Worm (Caenorhabditis elegans) whole organism, young adult: Measurements from ENCODE around the gene Y51H7C.1.

Experiments
- D2030.7 ChIP-seq: fragments of 200-800 bp; sonication (Bioruptor generic); IDR thresholded peaks from 2 replicates; pipeline ENCODE4 v1.3.6; 2022; ENCODE audit warnings: missing genetic modification reagents, missing genetic modification characterization, missing compliant biosample characterization
- F33H1.4 ChIP-seq: fragments of 200-800 bp; sonication (Bioruptor generic); IDR thresholded peaks from 2 replicates; pipeline ENCODE4 v1.3.6; 2022; ENCODE audit warnings: missing genetic modification reagents, missing genetic modification characterization, missing compliant biosample characterization
- F55B11.4 ChIP-seq: sonication (generic microtip); optimal IDR thresholded peaks from 2 replicates; lab custom pipeline; 2016; ENCODE audit warnings: missing compliant biosample characterization, missing genetic modification characterization, borderline replicate concordance; ENCODE audit not compliant: insufficient read depth
- F57C9.4 ChIP-seq: sonication (generic microtip); optimal IDR thresholded peaks from 2 replicates; lab custom pipeline; 2017; ENCODE audit warnings: mild to moderate bottlenecking, missing genetic modification characterization, missing compliant biosample characterization
- K12H6.12 ChIP-seq: fragments of 200-800 bp; sonication (Bioruptor generic); optimal IDR thresholded peaks from 2 replicates; lab custom pipeline; 2018; ENCODE audit warnings: mild to moderate bottlenecking, missing genetic modification characterization, missing compliant biosample characterization
- Y53F4B.3 ChIP-seq: fragments of 200-800 bp; sonication (Bioruptor generic); IDR thresholded peaks from 2 replicates; pipeline ENCODE4 v1.3.6; 2022; ENCODE audit warnings: missing genetic modification reagents, missing genetic modification characterization, missing compliant biosample characterization
- Y79H2A.3 ChIP-seq: fragments of 200-800 bp; sonication (Bioruptor generic); conservative IDR thresholded peaks from 2 replicates; pipeline ENCODE4 v1.3.6; 2022; ENCODE audit warnings: missing genetic modification reagents, missing genetic modification characterization, missing compliant biosample characterization
- akir-1 ChIP-seq: fragments of 200-800 bp; sonication (Bioruptor generic); optimal IDR thresholded peaks from 2 replicates; lab custom pipeline; 2018; ENCODE audit warnings: mild to moderate bottlenecking, missing genetic modification characterization, moderate library complexity, missing compliant biosample characterization
- aptf-3 ChIP-seq: fragments of 200-800 bp; sonication (Bioruptor generic); IDR thresholded peaks from 2 replicates; pipeline ENCODE4 v1.3.6; 2022; ENCODE audit warnings: missing genetic modification characterization, missing compliant biosample characterization
- athp-1 ChIP-seq: sonication (generic microtip); optimal IDR thresholded peaks from 2 replicates; lab custom pipeline; 2017; ENCODE audit warnings: mild to moderate bottlenecking, missing genetic modification characterization, missing compliant biosample characterization
- attf-3 ChIP-seq: fragments of 200-800 bp; sonication (Bioruptor generic); conservative IDR thresholded peaks from 2 replicates; pipeline ENCODE4 v1.3.6; 2022; ENCODE audit warnings: missing genetic modification reagents, missing genetic modification characterization, missing compliant biosample characterization
- bed-1 ChIP-seq: fragments of 200-800 bp; sonication (Bioruptor generic); IDR thresholded peaks from 2 replicates; pipeline ENCODE4 v1.3.6; 2022; ENCODE audit warnings: missing genetic modification reagents, missing genetic modification characterization, missing compliant biosample characterization
- ceh-91 ChIP-seq: fragments of 200-800 bp; sonication (Bioruptor generic); IDR thresholded peaks from 2 replicates; pipeline ENCODE4 v1.3.6; 2022; ENCODE audit warnings: missing genetic modification reagents, missing genetic modification characterization, missing compliant biosample characterization
- dpl-1 ChIP-seq: fragments of 150-350 bp; optimal IDR thresholded peaks from 2 replicates; lab custom pipeline; 2014; ENCODE audit warnings: missing biosample characterization, missing genetic modification reagents, missing genetic modification characterization
- efl-1 ChIP-seq: fragments of 150-350 bp; optimal IDR thresholded peaks from 2 replicates; lab custom pipeline; 2014; ENCODE audit warnings: missing biosample characterization, missing genetic modification reagents, missing genetic modification characterization
- egl-18 ChIP-seq: fragments of 200-800 bp; sonication (Bioruptor generic); IDR thresholded peaks from 2 replicates; pipeline ENCODE4 v1.3.6; 2022; ENCODE audit warnings: missing genetic modification reagents, missing genetic modification characterization, missing compliant biosample characterization
- fkh-3 ChIP-seq: sonication (generic microtip); optimal IDR thresholded peaks from 2 replicates; lab custom pipeline; 2016; ENCODE audit warnings: mild to moderate bottlenecking, missing genetic modification characterization, missing compliant biosample characterization
- him-1 ChIP-seq: sonication (generic microtip); optimal IDR thresholded peaks from 2 replicates; lab custom pipeline; 2016; ENCODE audit warnings: missing genotype, missing genetic modification reagents, missing genetic modification characterization, missing compliant biosample characterization
- hmg-1.2 ChIP-seq: fragments of 200-800 bp; sonication (Bioruptor generic); IDR thresholded peaks from 2 replicates; pipeline ENCODE4 v1.3.6; 2022; ENCODE audit warnings: missing genetic modification reagents, missing genetic modification characterization, missing compliant biosample characterization
- lin-54 ChIP-seq: fragments of 200-800 bp; sonication (Bioruptor generic); optimal IDR thresholded peaks from 2 replicates; lab custom pipeline; 2018; ENCODE audit warnings: mild to moderate bottlenecking, missing genetic modification characterization, missing compliant biosample characterization
- lsl-1 ChIP-seq: fragments of 200-800 bp; sonication (Bioruptor generic); optimal IDR thresholded peaks from 2 replicates; lab custom pipeline; 2018; ENCODE audit warnings: mild to moderate bottlenecking, missing genetic modification characterization, moderate library complexity, missing compliant biosample characterization
- madf-6 ChIP-seq: fragments of 200-800 bp; sonication (Bioruptor generic); IDR thresholded peaks from 2 replicates; pipeline ENCODE4 v1.3.6; 2022; ENCODE audit warnings: missing genetic modification reagents, missing genetic modification characterization, missing compliant biosample characterization
- madf-8 ChIP-seq: fragments of 200-800 bp; sonication (Bioruptor generic); conservative IDR thresholded peaks from 2 replicates; pipeline ENCODE4 v1.3.6; 2022; ENCODE audit warnings: missing genetic modification reagents, missing genetic modification characterization, missing compliant biosample characterization
- mcd-1 ChIP-seq: fragments of 200-800 bp; sonication (Bioruptor generic); IDR thresholded peaks from 2 replicates; pipeline ENCODE4 v1.3.6; 2022; ENCODE audit warnings: missing genetic modification reagents, missing genetic modification characterization, missing compliant biosample characterization
- mel-28 ChIP-seq: sonication (generic microtip); optimal IDR thresholded peaks from 2 replicates; lab custom pipeline; 2016; ENCODE audit warnings: borderline replicate concordance, mild to moderate bottlenecking, missing genetic modification characterization, missing compliant biosample characterization
- mxl-1 ChIP-seq: sonication (generic microtip); optimal IDR thresholded peaks from 2 replicates; lab custom pipeline; 2016; ENCODE audit warnings: missing genetic modification characterization, missing compliant biosample characterization
- nfya-1 ChIP-seq: sonication (generic microtip); optimal IDR thresholded peaks from 2 replicates; lab custom pipeline; 2017; ENCODE audit warnings: antibody characterized with exemption, missing compliant biosample characterization, missing genetic modification characterization, borderline replicate concordance; ENCODE audit not compliant: insufficient read depth
- rcor-1 ChIP-seq: fragments of 200-800 bp; sonication (Bioruptor generic); IDR thresholded peaks from 2 replicates; pipeline ENCODE4 v1.3.6; 2022; ENCODE audit warnings: missing genetic modification reagents, missing genetic modification characterization, missing compliant biosample characterization
- repo-1 ChIP-seq: sonication (generic microtip); optimal IDR thresholded peaks from 2 replicates; lab custom pipeline; 2017; ENCODE audit warnings: mild to moderate bottlenecking, missing genetic modification characterization, missing compliant biosample characterization
- snpc-1.1 ChIP-seq: sonication (generic microtip); optimal IDR thresholded peaks from 2 replicates; lab custom pipeline; 2017; ENCODE audit warnings: missing genetic modification characterization, mild to moderate bottlenecking, missing compliant biosample characterization, antibody characterized with exemption, moderate library complexity, missing genotype, missing genetic modification reagents; ENCODE audit not compliant: insufficient read depth
- snpc-3.4 ChIP-seq: sonication (generic microtip); optimal IDR thresholded peaks from 2 replicates; lab custom pipeline; 2017; ENCODE audit warnings: missing genetic modification characterization, mild to moderate bottlenecking, missing compliant biosample characterization, antibody characterized with exemption, moderate library complexity, missing genotype, missing genetic modification reagents
- tbx-9 ChIP-seq: sonication (generic microtip); optimal IDR thresholded peaks from 2 replicates; lab custom pipeline; 2016; ENCODE audit warnings: borderline replicate concordance, missing genetic modification characterization, inconsistent platforms, missing compliant biosample characterization
- unc-130 ChIP-seq: sonication (generic microtip); optimal IDR thresholded peaks from 2 replicates; lab custom pipeline; 2016; ENCODE audit warnings: missing genetic modification reagents, missing genetic modification characterization, missing compliant biosample characterization
- unc-62 ChIP-seq: fragments of 150-350 bp; optimal IDR thresholded peaks from 2 replicates; lab custom pipeline; 2014; ENCODE audit warnings: missing biosample characterization, missing genetic modification reagents, missing genetic modification characterization
- xnd-1 ChIP-seq: sonication (generic microtip); optimal IDR thresholded peaks from 2 replicates; lab custom pipeline; 2016; ENCODE audit warnings: missing genotype, missing genetic modification reagents, missing genetic modification characterization, missing compliant biosample characterization
- zfh-2 ChIP-seq: fragments of 200-800 bp; sonication (Bioruptor generic); conservative IDR thresholded peaks from 2 replicates; pipeline ENCODE4 v1.3.6; 2022; ENCODE audit warnings: missing genetic modification reagents, missing genetic modification characterization, missing compliant biosample characterization
- ztf-18 ChIP-seq: sonication (generic microtip); optimal IDR thresholded peaks from 2 replicates; lab custom pipeline; 2016; ENCODE audit warnings: missing genotype, mild to moderate bottlenecking, missing genetic modification characterization, missing compliant biosample characterization
- ztf-26 ChIP-seq: sonication (generic microtip); optimal IDR thresholded peaks from 2 replicates; lab custom pipeline; 2017; ENCODE audit warnings: missing genetic modification characterization, missing compliant biosample characterization
- ztf-28 ChIP-seq: fragments of 200-800 bp; sonication (Bioruptor generic); IDR thresholded peaks from 2 replicates; pipeline ENCODE4 v1.3.6; 2022; ENCODE audit warnings: missing genetic modification reagents, missing genetic modification characterization, missing compliant biosample characterization
- ztf-3 ChIP-seq: fragments of 200-800 bp; sonication (Bioruptor generic); optimal IDR thresholded peaks from 2 replicates; lab custom pipeline; 2018; ENCODE audit warnings: mild to moderate bottlenecking, missing genetic modification characterization, missing compliant biosample characterization
- ztf-6 ChIP-seq: fragments of 200-800 bp; sonication (Bioruptor generic); IDR thresholded peaks from 2 replicates; pipeline ENCODE4 v1.3.6; 2022; ENCODE audit warnings: missing genetic modification reagents, missing genetic modification characterization, missing compliant biosample characterization

Y51H7C.1 gene

DNA sequence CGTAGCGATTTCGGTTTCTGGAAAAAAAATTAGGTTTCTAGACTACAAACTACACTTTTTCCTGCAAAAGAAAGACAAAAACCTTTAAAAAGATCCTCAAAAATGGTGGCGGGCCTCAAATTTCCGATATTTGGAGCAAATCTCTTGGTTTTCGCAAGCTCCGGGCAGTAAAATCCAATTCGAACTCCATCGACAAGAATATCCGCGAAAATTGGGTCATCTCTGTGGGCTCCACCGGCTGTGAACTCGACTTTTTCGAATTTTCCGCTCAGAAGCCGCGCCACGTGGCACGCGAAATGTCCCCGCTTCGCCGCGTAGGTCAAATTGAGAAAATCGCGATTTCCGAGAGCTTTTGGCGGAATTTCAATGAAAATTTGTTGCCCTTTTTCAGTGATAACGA, 30.8 kb upstream of the Y51H7C.1 start:
- TF ChIP-seq zfh-2 (GFP tag; lab: Robert Waterston, UW) (peak; percentile 45), repo-1 (no peak)

DNA sequence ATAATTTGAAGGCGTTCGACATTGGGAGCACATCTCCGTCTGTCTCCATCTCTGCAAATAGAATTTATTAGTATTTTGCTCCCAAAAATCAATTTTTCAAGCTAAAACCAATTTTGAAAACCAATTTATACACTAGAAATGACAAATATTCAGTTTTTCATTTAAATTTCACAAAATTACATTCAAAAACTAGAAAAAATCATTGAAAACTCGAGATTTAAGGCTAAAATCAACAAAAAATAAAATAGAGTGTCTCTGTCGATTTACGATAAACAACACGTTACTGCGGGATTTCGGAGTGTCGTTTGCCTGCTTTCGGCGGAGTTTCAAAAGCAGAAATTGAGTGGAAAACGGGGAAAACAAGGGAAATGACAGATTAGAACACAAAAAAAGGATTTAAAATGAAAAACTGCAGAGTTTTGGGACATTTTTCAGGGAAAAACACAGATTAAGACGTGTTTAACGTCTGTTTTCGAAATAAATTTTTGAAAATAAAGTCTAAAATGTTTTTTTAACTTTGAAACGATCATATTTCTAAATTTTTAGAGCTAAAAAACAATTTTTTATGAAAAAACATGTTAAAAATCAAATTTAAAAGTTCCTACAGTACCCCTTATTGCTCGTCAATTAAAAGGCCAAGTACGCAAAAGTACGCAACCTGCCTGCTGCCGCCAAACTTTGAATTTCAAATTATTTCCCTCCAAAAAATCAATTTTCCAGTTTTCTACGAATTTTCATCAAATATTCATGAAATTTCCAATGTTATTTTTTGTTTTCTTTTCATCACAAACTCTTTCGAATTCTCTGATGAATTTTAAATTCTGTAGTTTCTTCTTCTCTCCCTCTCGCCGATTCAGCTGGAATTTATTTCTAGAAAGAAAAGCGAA, 29.8 kb upstream of the Y51H7C.1 start, which contains the start of gene nol-6:
nol-6 (minus strand) TSS at position 51 of the 887 bp plus-strand sequence.
- TF ChIP-seq F33H1.4 (GFP tag; lab: Robert Waterston, UW) (peak; percentile 20; the same call in 1 of the 2 replicates), D2030.7 (GFP tag; lab: Robert Waterston, UW) (peak; percentile 74), lin-54 (GFP tag; lab: Kevin White, UChicago) (peak; percentile 30), efl-1 (GFP tag; lab: Kevin White, UChicago) (peak; percentile 87), athp-1 (no peak), lsl-1 (GFP tag; lab: Kevin White, UChicago) (peak; percentile 76), madf-8 (GFP tag; lab: Robert Waterston, UW) (peak; percentile 70), repo-1 (no peak), snpc-3.4 (tag; lab: Kevin White, UChicago) (peak; percentile 35), him-1 (tag; lab: Kevin White, UChicago) (no peak), ceh-91 (GFP tag; lab: Robert Waterston, UW) (peak; percentile 42; the same call in 1 of the 2 replicates), madf-6 (GFP tag; lab: Robert Waterston, UW) (peak; percentile 86), ztf-6 (GFP tag; lab: Robert Waterston, UW) (no peak), K12H6.12 (tag; lab: Kevin White, UChicago) (no peak), egl-18 (GFP tag; lab: Robert Waterston, UW) (no peak), mcd-1 (GFP tag; lab: Robert Waterston, UW) (no peak), snpc-1.1 (no peak), rcor-1 (GFP tag; lab: Robert Waterston, UW) (no peak), ztf-18 (tag; lab: Kevin White, UChicago) (no peak), xnd-1 (tag; lab: Kevin White, UChicago) (peak; percentile 37), hmg-1.2 (GFP tag; lab: Robert Waterston, UW) (peak; percentile 6; the same call in 1 of the 2 replicates), ztf-26 (tag; lab: Kevin White, UChicago) (no peak), attf-3 (GFP tag; lab: Robert Waterston, UW) (peak; percentile 92), fkh-3 (no peak), dpl-1 (GFP tag; lab: Kevin White, UChicago) (peak; percentile 75), nfya-1 (tag; lab: Kevin White, UChicago) (no peak)

DNA sequence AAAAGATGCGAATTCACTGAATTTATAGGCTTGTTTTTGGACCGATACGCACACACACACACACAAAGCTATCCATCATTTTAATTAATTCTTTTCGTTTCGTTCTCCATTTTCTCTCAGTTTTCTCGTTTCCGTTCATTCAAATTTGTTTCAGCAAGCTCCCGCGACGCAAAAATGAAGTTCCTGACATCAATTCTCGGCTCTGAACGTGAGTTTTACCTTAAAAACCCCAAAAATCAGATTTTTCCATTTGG, 29.3 kb upstream of the Y51H7C.1 start, which contains the start of gene Y51H7C.3:
Y51H7C.3 (plus strand) TSS at position 155 of the 254 bp plus-strand sequence.
- TF ChIP-seq akir-1 (GFP tag; lab: Kevin White, UChicago) = no peak
- TF ChIP-seq, all 124 proteins: peak for 0

DNA sequence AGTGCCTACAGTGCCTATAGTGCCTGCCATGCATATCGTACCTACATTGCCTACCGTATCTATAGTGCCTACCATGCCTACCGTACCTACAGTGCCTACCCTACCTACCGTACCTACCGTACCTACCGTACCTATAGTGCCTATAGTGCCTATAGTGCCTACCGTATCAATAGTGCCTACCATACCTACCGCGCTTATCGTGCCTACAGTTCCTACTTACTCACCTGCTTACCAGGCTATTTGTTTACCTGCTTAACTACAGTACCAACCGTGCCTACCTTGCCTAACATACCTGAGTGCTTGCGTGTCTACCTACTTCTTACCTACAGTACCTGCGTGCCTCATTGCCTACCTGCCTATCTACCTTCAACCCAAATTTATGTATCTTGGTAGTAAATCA, 26.0 kb upstream of the Y51H7C.1 start:
- TF ChIP-seq bed-1 (GFP tag; lab: Robert Waterston, UW) (no peak), F57C9.4 (tag; lab: Kevin White, UChicago) (no peak), Y79H2A.3 (GFP tag; lab: Robert Waterston, UW) (no peak), Y53F4B.3 (GFP tag; lab: Robert Waterston, UW) (no peak), ztf-3 (no peak), F55B11.4 (tag; lab: Kevin White, UChicago) (no peak), ztf-18 (tag; lab: Kevin White, UChicago) (no peak), unc-62 (GFP tag; lab: Kevin White, UChicago) (no peak), ztf-28 (no peak), aptf-3 (GFP tag; lab: Robert Waterston, UW) (no peak), unc-130 (GFP tag; lab: Kevin White, UChicago) (no peak), mxl-1 (tag; lab: Kevin White, UChicago) (no peak), lsl-1 (GFP tag; lab: Kevin White, UChicago) (no peak), tbx-9 (no peak), rcor-1 (GFP tag; lab: Robert Waterston, UW) (no peak), mel-28 (no peak)
- TF ChIP-seq, all 124 proteins: peak for 0
